Worm (Caenorhabditis elegans) whole organism, young adult: ENCODE results near the gene nep-25.
A peak's percentile ranks its signal among the peaks of the same experiment; 100 is the strongest.

ENCODE experiments used
- B0019.2 ChIP-seq: fragments of 200-800 bp; sonication (Bioruptor generic); conservative IDR thresholded peaks from 2 replicates; pipeline ENCODE4 v1.3.6; 2022; ENCODE audit warnings: missing genetic modification reagents, missing genetic modification characterization, missing compliant biosample characterization
- B0261.1 ChIP-seq: sonication (generic microtip); optimal IDR thresholded peaks from 2 replicates; lab custom pipeline; 2016; ENCODE audit warnings: mild to moderate bottlenecking, missing genetic modification characterization, moderate library complexity, missing compliant biosample characterization
- B0336.3 ChIP-seq: fragments of 200-800 bp; sonication (Bioruptor generic); IDR thresholded peaks from 2 replicates; pipeline ENCODE4 v1.3.6; 2022; ENCODE audit warnings: missing genetic modification characterization, missing compliant biosample characterization
- F10E7.11 ChIP-seq: sonication (generic microtip); optimal IDR thresholded peaks from 2 replicates; lab custom pipeline; 2017; ENCODE audit warnings: mild to moderate bottlenecking, missing genetic modification characterization, moderate library complexity, missing compliant biosample characterization
- F23B12.7 ChIP-seq: sonication (generic microtip); optimal IDR thresholded peaks from 2 replicates; lab custom pipeline; 2017; ENCODE audit warnings: missing genetic modification characterization, mild to moderate bottlenecking, missing compliant biosample characterization, antibody characterized with exemption, moderate library complexity; ENCODE audit not compliant: insufficient read depth
- F39B2.1 ChIP-seq: fragments of 200-800 bp; sonication (Bioruptor generic); IDR thresholded peaks from 2 replicates; pipeline ENCODE4 v1.3.6; 2022; ENCODE audit warnings: missing genetic modification reagents, missing genetic modification characterization, missing compliant biosample characterization
- F55B11.4 ChIP-seq: sonication (generic microtip); optimal IDR thresholded peaks from 2 replicates; lab custom pipeline; 2016; ENCODE audit warnings: missing compliant biosample characterization, missing genetic modification characterization, borderline replicate concordance; ENCODE audit not compliant: insufficient read depth
- Y53F4B.3 ChIP-seq: fragments of 200-800 bp; sonication (Bioruptor generic); IDR thresholded peaks from 2 replicates; pipeline ENCODE4 v1.3.6; 2022; ENCODE audit warnings: missing genetic modification reagents, missing genetic modification characterization, missing compliant biosample characterization
- Y53G8AR.9 ChIP-seq: fragments of 200-800 bp; sonication (Bioruptor generic); conservative IDR thresholded peaks from 2 replicates; pipeline ENCODE4 v1.3.6; 2022; ENCODE audit warnings: missing genetic modification reagents, missing genetic modification characterization, missing compliant biosample characterization
- Y79H2A.3 ChIP-seq: fragments of 200-800 bp; sonication (Bioruptor generic); conservative IDR thresholded peaks from 2 replicates; pipeline ENCODE4 v1.3.6; 2022; ENCODE audit warnings: missing genetic modification reagents, missing genetic modification characterization, missing compliant biosample characterization
- ama-1 ChIP-seq, 3 experiments: fragments of 150-350 bp in 1 of 3; sonication (generic microtip) in 2 of 3; optimal IDR thresholded peaks; 2 replicates each; lab custom pipeline; 2014 to 2018; ENCODE audit warnings: missing biosample characterization in 2 of 3, missing genetic modification characterization in 2 of 3, missing genetic modification reagents in 2 of 3
- aptf-3 ChIP-seq: fragments of 200-800 bp; sonication (Bioruptor generic); IDR thresholded peaks from 2 replicates; pipeline ENCODE4 v1.3.6; 2022; ENCODE audit warnings: missing genetic modification characterization, missing compliant biosample characterization
- cebp-2 ChIP-seq: fragments of 200-800 bp; sonication (Bioruptor generic); IDR thresholded peaks from 2 replicates; pipeline ENCODE4 v1.3.6; 2022; ENCODE audit warnings: missing genetic modification characterization, missing compliant biosample characterization
- ceh-100 ChIP-seq: fragments of 200-800 bp; sonication (Bioruptor generic); IDR thresholded peaks from 2 replicates; pipeline ENCODE4 v1.3.6; 2022; ENCODE audit warnings: missing genetic modification reagents, missing genetic modification characterization, missing compliant biosample characterization
- ceh-27 ChIP-seq: fragments of 200-800 bp; sonication (Bioruptor generic); optimal IDR thresholded peaks from 2 replicates; lab custom pipeline; 2018; ENCODE audit warnings: mild to moderate bottlenecking, missing genetic modification characterization, moderate library complexity, missing compliant biosample characterization
- ceh-58 ChIP-seq: fragments of 200-800 bp; sonication (Bioruptor generic); IDR thresholded peaks from 2 replicates; pipeline ENCODE4 v1.3.6; 2022; ENCODE audit warnings: missing genetic modification characterization, missing compliant biosample characterization
- ceh-79 ChIP-seq: sonication (generic microtip); optimal IDR thresholded peaks from 2 replicates; lab custom pipeline; 2017; ENCODE audit warnings: mild to moderate bottlenecking, missing genetic modification characterization, missing compliant biosample characterization
- dpl-1 ChIP-seq: fragments of 150-350 bp; optimal IDR thresholded peaks from 2 replicates; lab custom pipeline; 2014; ENCODE audit warnings: missing biosample characterization, missing genetic modification reagents, missing genetic modification characterization
- efl-1 ChIP-seq: fragments of 150-350 bp; optimal IDR thresholded peaks from 2 replicates; lab custom pipeline; 2014; ENCODE audit warnings: missing biosample characterization, missing genetic modification reagents, missing genetic modification characterization
- egl-44 ChIP-seq: fragments of 200-800 bp; sonication (Bioruptor generic); IDR thresholded peaks from 2 replicates; pipeline ENCODE4 v1.3.6; 2022; ENCODE audit warnings: missing genetic modification reagents, missing genetic modification characterization, missing compliant biosample characterization
- egrh-3 ChIP-seq: fragments of 200-800 bp; sonication (Bioruptor generic); IDR thresholded peaks from 2 replicates; pipeline ENCODE4 v1.3.6; 2022; ENCODE audit warnings: missing genetic modification reagents, missing genetic modification characterization, missing compliant biosample characterization
- ets-4 ChIP-seq: fragments of 200-800 bp; sonication (Bioruptor generic); optimal IDR thresholded peaks from 2 replicates; lab custom pipeline; 2018; ENCODE audit warnings: mild to moderate bottlenecking, missing genetic modification characterization, missing compliant biosample characterization
- gei-17 ChIP-seq: fragments of 200-800 bp; sonication (Bioruptor generic); optimal IDR thresholded peaks from 2 replicates; lab custom pipeline; 2018; ENCODE audit warnings: mild to moderate bottlenecking, missing genetic modification characterization, missing compliant biosample characterization
- hmg-20 ChIP-seq: fragments of 200-800 bp; sonication (Bioruptor generic); IDR thresholded peaks from 2 replicates; pipeline ENCODE4 v1.3.6; 2022; ENCODE audit warnings: missing genetic modification reagents, missing genetic modification characterization, missing compliant biosample characterization
- lag-1 ChIP-seq: fragments of 200-800 bp; sonication (Bioruptor generic); IDR thresholded peaks from 2 replicates; pipeline ENCODE4 v1.3.6; 2022; ENCODE audit warnings: missing genetic modification reagents, missing genetic modification characterization, missing compliant biosample characterization
- let-526 ChIP-seq: fragments of 200-800 bp; sonication (Bioruptor generic); IDR thresholded peaks from 2 replicates; pipeline ENCODE4 v1.3.6; 2022; ENCODE audit warnings: missing genetic modification reagents, missing genetic modification characterization, missing compliant biosample characterization
- lin-26 ChIP-seq: fragments of 200-800 bp; sonication (Bioruptor generic); IDR thresholded peaks from 2 replicates; pipeline ENCODE4 v1.3.6; 2022; ENCODE audit warnings: missing genetic modification reagents, missing genetic modification characterization, missing compliant biosample characterization
- lin-40 ChIP-seq: sonication (generic microtip); optimal IDR thresholded peaks from 2 replicates; lab custom pipeline; 2016; ENCODE audit warnings: missing genetic modification characterization, mild to moderate bottlenecking, missing compliant biosample characterization, missing genotype, missing genetic modification reagents
- lsl-1 ChIP-seq: fragments of 200-800 bp; sonication (Bioruptor generic); optimal IDR thresholded peaks from 2 replicates; lab custom pipeline; 2018; ENCODE audit warnings: mild to moderate bottlenecking, missing genetic modification characterization, moderate library complexity, missing compliant biosample characterization
- madf-6 ChIP-seq: fragments of 200-800 bp; sonication (Bioruptor generic); IDR thresholded peaks from 2 replicates; pipeline ENCODE4 v1.3.6; 2022; ENCODE audit warnings: missing genetic modification reagents, missing genetic modification characterization, missing compliant biosample characterization
- mcd-1 ChIP-seq: fragments of 200-800 bp; sonication (Bioruptor generic); IDR thresholded peaks from 2 replicates; pipeline ENCODE4 v1.3.6; 2022; ENCODE audit warnings: missing genetic modification reagents, missing genetic modification characterization, missing compliant biosample characterization
- nhr-179 ChIP-seq: sonication (generic microtip); optimal IDR thresholded peaks from 2 replicates; lab custom pipeline; 2016; ENCODE audit warnings: mild to moderate bottlenecking, missing genetic modification characterization, missing compliant biosample characterization
- nhr-90 ChIP-seq: sonication (generic microtip); optimal IDR thresholded peaks from 2 replicates; lab custom pipeline; 2016; ENCODE audit warnings: missing genotype, mild to moderate bottlenecking, missing genetic modification characterization, missing compliant biosample characterization
- pbrm-1 ChIP-seq: fragments of 200-800 bp; sonication (Bioruptor generic); IDR thresholded peaks from 2 replicates; pipeline ENCODE4 v1.3.6; 2022; ENCODE audit warnings: missing genetic modification reagents, missing genetic modification characterization, missing compliant biosample characterization
- rcor-1 ChIP-seq: fragments of 200-800 bp; sonication (Bioruptor generic); IDR thresholded peaks from 2 replicates; pipeline ENCODE4 v1.3.6; 2022; ENCODE audit warnings: missing genetic modification reagents, missing genetic modification characterization, missing compliant biosample characterization
- sdz-38 ChIP-seq: sonication (generic microtip); optimal IDR thresholded peaks from 2 replicates; lab custom pipeline; 2016; ENCODE audit warnings: missing genotype, missing genetic modification characterization, missing compliant biosample characterization
- snpc-1.1 ChIP-seq: sonication (generic microtip); optimal IDR thresholded peaks from 2 replicates; lab custom pipeline; 2017; ENCODE audit warnings: missing genetic modification characterization, mild to moderate bottlenecking, missing compliant biosample characterization, antibody characterized with exemption, moderate library complexity, missing genotype, missing genetic modification reagents; ENCODE audit not compliant: insufficient read depth
- snpc-3.4 ChIP-seq: sonication (generic microtip); optimal IDR thresholded peaks from 2 replicates; lab custom pipeline; 2017; ENCODE audit warnings: missing genetic modification characterization, mild to moderate bottlenecking, missing compliant biosample characterization, antibody characterized with exemption, moderate library complexity, missing genotype, missing genetic modification reagents
- snpc-4 ChIP-seq, 5 experiments: fragments of 150-350 bp in 1 of 5; sonication (generic microtip) in 4 of 5; optimal IDR thresholded peaks; 2 replicates each; lab custom pipeline; 2014 to 2018; ENCODE audit warnings: missing genetic modification characterization in 5 of 5, missing biosample characterization in 3 of 5, antibody characterized with exemption in 2 of 5, mild to moderate bottlenecking in 2 of 5, missing compliant biosample characterization in 2 of 5, missing genotype in 2 of 5, moderate library complexity in 2 of 5, missing genetic modification reagents in 1 of 5
- tbp1 ChIP-seq: fragments of 200-800 bp; sonication (Bioruptor generic); optimal IDR thresholded peaks from 2 replicates; lab custom pipeline; 2018; ENCODE audit warnings: mild to moderate bottlenecking, missing genetic modification characterization, missing compliant biosample characterization
- tbx-9 ChIP-seq: sonication (generic microtip); optimal IDR thresholded peaks from 2 replicates; lab custom pipeline; 2016; ENCODE audit warnings: borderline replicate concordance, missing genetic modification characterization, inconsistent platforms, missing compliant biosample characterization
- tlf-1 ChIP-seq: fragments of 200-800 bp; sonication (Bioruptor generic); optimal IDR thresholded peaks from 2 replicates; lab custom pipeline; 2018; ENCODE audit warnings: mild to moderate bottlenecking, missing genetic modification characterization, missing compliant biosample characterization
- ztf-18 ChIP-seq: sonication (generic microtip); optimal IDR thresholded peaks from 2 replicates; lab custom pipeline; 2016; ENCODE audit warnings: missing genotype, mild to moderate bottlenecking, missing genetic modification characterization, missing compliant biosample characterization
- ztf-26 ChIP-seq: sonication (generic microtip); optimal IDR thresholded peaks from 2 replicates; lab custom pipeline; 2017; ENCODE audit warnings: missing genetic modification characterization, missing compliant biosample characterization
- ztf-3 ChIP-seq: fragments of 200-800 bp; sonication (Bioruptor generic); optimal IDR thresholded peaks from 2 replicates; lab custom pipeline; 2018; ENCODE audit warnings: mild to moderate bottlenecking, missing genetic modification characterization, missing compliant biosample characterization
- ztf-6 ChIP-seq: fragments of 200-800 bp; sonication (Bioruptor generic); IDR thresholded peaks from 2 replicates; pipeline ENCODE4 v1.3.6; 2022; ENCODE audit warnings: missing genetic modification reagents, missing genetic modification characterization, missing compliant biosample characterization

nep-25 gene

DNA sequence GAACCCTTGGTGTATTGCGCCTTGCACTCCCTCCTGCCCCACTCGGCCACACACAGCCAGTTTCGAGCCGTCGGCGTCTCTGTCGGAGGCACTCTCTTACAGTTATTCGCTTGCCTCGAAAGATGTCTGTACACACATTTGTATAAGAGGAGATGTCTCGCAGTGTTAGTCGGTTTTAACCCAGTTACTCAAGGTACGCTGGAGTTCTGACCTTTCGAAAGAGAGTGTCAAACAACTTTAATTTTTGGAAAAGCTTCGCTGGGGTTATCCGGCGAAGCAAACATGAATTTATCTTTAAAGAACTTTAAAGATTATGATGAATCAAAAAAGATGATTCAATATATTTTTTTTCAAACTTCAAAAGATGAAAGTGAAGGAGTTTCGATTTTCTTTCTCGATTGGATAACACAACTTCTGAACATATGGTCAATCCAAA lies 2.7 kb downstream of the nep-25 start (continued):
- TF ChIP-seq tbx-9 (tag; lab: Kevin White, UChicago) (no peak), hmg-20 (GFP tag; lab: Robert Waterston, UW) (peak; percentile 97), ztf-18 (peak; percentile 88), nhr-90 (tag; lab: Kevin White, UChicago) (peak; percentile 91), let-526 (peak; percentile 97), ceh-79 (tag; lab: Kevin White, UChicago) (peak; percentile 97), Y53F4B.3 (peak; percentile 81), gei-17 (GFP tag; lab: Kevin White, UChicago) (peak; percentile 95), ztf-26 (tag; lab: Kevin White, UChicago) (peak; percentile 98), ceh-100 (GFP tag; lab: Robert Waterston, UW) (peak; percentile 95), ama-1 (optimal IDR thresholded peaks at IDR 0.05; lab: Kevin White, UChicago) (peak; percentile 100), ama-1 (GFP tag; optimal IDR thresholded peaks at IDR 0.05; lab: Kevin White, UChicago) (peak; percentile 91 to 94), snpc-3.4 (peak; percentile 99), B0019.2 (GFP tag; lab: Robert Waterston, UW) (peak; percentile 82), cebp-2 (GFP tag; lab: Robert Waterston, UW) (peak; percentile 94), lin-40 (tag; lab: Kevin White, UChicago) (peak; percentile 99), snpc-1.1 (tag; lab: Kevin White, UChicago) (peak; percentile 99), efl-1 (GFP tag; lab: Kevin White, UChicago) (peak; percentile 49), snpc-4 (GFP tag; optimal IDR thresholded peaks at IDR 0.05; lab: Kevin White, UChicago) (peak; percentile 100), snpc-4 (tag; optimal IDR thresholded peaks at IDR 0.05; lab: Kevin White, UChicago) (peak; percentile 100), Y53G8AR.9 (peak; percentile 99), rcor-1 (GFP tag; lab: Robert Waterston, UW) (peak; percentile 99), nhr-179 (tag; lab: Kevin White, UChicago) (peak; percentile 78), ceh-27 (GFP tag; lab: Kevin White, UChicago) (peak; percentile 99), tbp1 (GFP tag; lab: Kevin White, UChicago) (peak; percentile 84), F55B11.4 (tag; lab: Kevin White, UChicago) (no peak), B0336.3 (GFP tag; lab: Robert Waterston, UW) (peak; percentile 100), B0261.1 (peak; percentile 58), ets-4 (peak; percentile 94), lag-1 (peak; percentile 94), lsl-1 (GFP tag; lab: Kevin White, UChicago) (peak; percentile 84), sdz-38 (peak; percentile 59), F23B12.7 (peak; percentile 98), ztf-6 (GFP tag; lab: Robert Waterston, UW) (peak; percentile 95), aptf-3 (GFP tag; lab: Robert Waterston, UW) (peak; percentile 81), lin-26 (GFP tag; lab: Robert Waterston, UW) (peak; percentile 96), Y79H2A.3 (GFP tag; lab: Robert Waterston, UW) (peak; percentile 94), ztf-3 (GFP tag; lab: Kevin White, UChicago) (peak; percentile 96), egl-44 (GFP tag; lab: Robert Waterston, UW) (peak; percentile 95), ceh-58 (GFP tag; lab: Robert Waterston, UW) (peak; percentile 61; the same call in 1 of the 2 replicates), egrh-3 (GFP tag; lab: Robert Waterston, UW) (peak; percentile 84), pbrm-1 (GFP tag; lab: Robert Waterston, UW) (peak; percentile 100), madf-6 (GFP tag; lab: Robert Waterston, UW) (peak; percentile 94), dpl-1 (GFP tag; lab: Kevin White, UChicago) (peak; percentile 11), F10E7.11 (tag; lab: Kevin White, UChicago) (peak; percentile 88), F39B2.1 (GFP tag; lab: Robert Waterston, UW) (peak; percentile 89), mcd-1 (GFP tag; lab: Robert Waterston, UW) (peak; percentile 98), tlf-1 (peak; percentile 99)
